Fruit fly (Drosophila melanogaster) whole organism, prepupa: ENCODE measurements around the gene Tm1.

Source experiments
- CG11762 ChIP-seq: fragments of 200-800 bp; sonication (Bioruptor generic); optimal IDR thresholded peaks from 3 replicates; lab custom pipeline; 2016; ENCODE audit warnings: missing biosample characterization, missing genetic modification characterization; ENCODE audit not compliant: insufficient read depth
- CG1621 ChIP-seq: fragments of 200-800 bp; sonication (Bioruptor generic); optimal IDR thresholded peaks from 3 replicates; lab custom pipeline; 2018; ENCODE audit warnings: missing biosample characterization, mild to moderate bottlenecking, missing genetic modification characterization
- CG16779 ChIP-seq: fragments of 200-800 bp; sonication (Bioruptor generic); optimal IDR thresholded peaks from 3 replicates; lab custom pipeline; 2017; ENCODE audit warnings: missing biosample characterization, mild to moderate bottlenecking, missing genetic modification characterization
- CG3032 ChIP-seq: fragments of 200-800 bp; optimal IDR thresholded peaks from 2 replicates; lab custom pipeline; 2019; ENCODE audit warnings: missing biosample characterization, mild to moderate bottlenecking, missing genetic modification characterization, moderate library complexity
- CG8632 ChIP-seq: fragments of 200-800 bp; sonication (Bioruptor generic); optimal IDR thresholded peaks from 3 replicates; lab custom pipeline; 2016; ENCODE audit warnings: missing biosample characterization, missing genetic modification characterization
- Ets96B ChIP-seq: fragments of 200-800 bp; optimal IDR thresholded peaks from 2 replicates; lab custom pipeline; 2019; ENCODE audit warnings: missing biosample characterization, mild to moderate bottlenecking, missing genetic modification characterization, moderate library complexity
- Gug ChIP-seq: fragments of 200-800 bp; sonication (Bioruptor generic); IDR thresholded peaks from 2 replicates; pipeline ENCODE4 v1.3.6; 2022; ENCODE audit warnings: missing biosample characterization, missing genetic modification characterization
- Hr38 ChIP-seq: sonication (Bioruptor generic); optimal IDR thresholded peaks from 2 replicates; lab custom pipeline; 2016; ENCODE audit warnings: missing biosample characterization, missing genetic modification characterization
- acj6 ChIP-seq: fragments of 200-800 bp; sonication (Bioruptor generic); optimal IDR thresholded peaks from 3 replicates; lab custom pipeline; 2016; ENCODE audit warnings: missing biosample characterization, missing genetic modification characterization
- cyc ChIP-seq: fragments of 200-800 bp; sonication (Bioruptor generic); optimal IDR thresholded peaks from 3 replicates; lab custom pipeline; 2016; ENCODE audit warnings: missing biosample characterization, missing genetic modification characterization
- lz ChIP-seq: fragments of 200-800 bp; sonication (Bioruptor generic); optimal IDR thresholded peaks from 3 replicates; lab custom pipeline; 2016; ENCODE audit warnings: missing biosample characterization, missing genetic modification characterization

DNA sequence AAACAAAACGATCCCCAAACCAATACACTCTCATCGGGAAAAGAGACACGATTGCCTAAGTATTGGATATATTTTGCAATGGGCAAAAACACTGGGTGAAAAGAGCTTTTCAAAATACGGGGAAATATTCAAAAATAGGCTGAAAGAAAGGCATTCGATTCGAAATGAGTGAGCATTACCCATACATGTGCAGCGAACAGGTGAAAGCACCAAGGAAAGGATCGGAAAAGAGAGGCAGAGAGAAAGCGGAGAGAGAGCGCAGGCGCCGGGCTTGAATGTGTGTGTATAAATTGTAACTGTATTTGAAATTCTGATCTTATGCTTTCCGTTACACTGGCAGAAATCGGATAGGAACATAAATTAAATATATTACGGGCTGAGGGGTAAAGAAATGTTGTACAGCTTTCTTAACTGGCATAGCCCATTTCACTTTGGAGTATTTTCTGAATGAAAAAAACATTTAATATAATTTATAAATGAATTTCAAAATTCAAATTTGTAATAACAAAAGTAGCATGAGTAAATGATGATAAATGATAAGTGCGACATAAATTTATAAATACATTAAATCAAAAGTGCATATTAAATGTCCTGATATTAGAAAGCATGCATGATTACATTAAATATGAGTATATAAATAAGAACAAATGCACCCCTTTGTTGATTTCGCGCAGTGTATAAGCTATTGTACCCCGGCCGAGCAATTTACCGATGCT is 2.8 kb downstream of the Tm1 start:
- TF ChIP-seq CG11762 (peak; percentile 9), lz (GFP tag; lab: Kevin White, UChicago) (peak; percentile 76), Gug (GFP tag; lab: Robert Waterston, UW) (peak; percentile 30; the same call in 1 of the 2 replicates), CG1621 (no peak), CG3032 (tag; lab: Kevin White, UChicago) (peak; percentile 18), acj6 (GFP tag; lab: Kevin White, UChicago) (peak; percentile 78), cyc (GFP tag; lab: Kevin White, UChicago) (peak; percentile 72), CG16779 (tag; lab: Kevin White, UChicago) (no peak), Hr38 (GFP tag; lab: Kevin White, UChicago) (no peak), CG8632 (peak; percentile 66), Ets96B (tag; lab: Kevin White, UChicago) (peak; percentile 9)
